Fruit fly (Drosophila melanogaster): ENCODE results near the gene CG13258.

The CG13258 gene

DNA sequence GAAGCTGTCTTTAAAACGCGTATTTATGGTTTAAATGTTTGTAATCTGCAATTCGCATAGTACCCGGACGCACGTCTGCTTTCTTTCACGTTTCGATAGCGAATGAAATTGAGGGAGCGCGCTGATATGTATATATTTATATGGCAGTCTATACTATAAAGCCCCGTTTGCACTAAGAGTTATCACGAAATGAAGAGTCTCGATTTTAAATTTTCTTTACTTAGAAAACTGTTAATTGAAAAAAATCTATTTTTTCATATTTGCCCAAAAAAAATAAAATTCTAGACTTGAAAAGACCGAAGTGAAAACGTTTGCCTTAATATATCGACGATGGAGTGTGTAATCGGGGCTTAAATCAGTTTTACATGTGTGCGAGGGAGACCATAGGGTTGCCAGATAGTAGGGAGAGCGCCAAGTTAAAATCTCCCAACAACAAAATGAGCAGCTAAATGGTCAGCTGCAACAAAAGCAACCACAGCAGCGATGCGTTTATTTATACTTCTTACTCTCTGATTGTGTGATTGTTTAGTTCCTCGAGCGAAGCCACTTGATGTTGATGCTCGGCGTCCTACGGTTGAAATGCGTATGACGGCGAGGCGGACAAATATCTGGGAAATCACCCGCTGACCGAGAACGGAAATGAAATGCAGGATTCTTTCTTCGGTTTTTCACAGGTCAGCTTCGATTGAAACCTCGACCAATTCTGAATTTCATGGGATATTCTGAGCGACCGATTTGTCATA is 32.9 kb upstream of the CG13258 start, which contains the start of gene cact:
TSS of gene cact (minus strand) at position 693 of the 743 bp plus-strand sequence.
- TF ChIP-seq Vsx2 (GFP tag; optimal IDR thresholded peaks at IDR 0.05; ENCODE audit: partially characterized antibody) (no peak), N (GFP tag; optimal IDR thresholded peaks at IDR 0.05) (peak; percentile 24), pan (optimal IDR thresholded peaks at IDR 0.05) (no peak), OdsH (GFP tag; optimal IDR thresholded peaks at IDR 0.05) (peak; percentile 94), rgr (GFP tag; optimal IDR thresholded peaks at IDR 0.05) (peak; percentile 96), Dif (GFP tag; optimal IDR thresholded peaks at IDR 0.05; ENCODE audit: partially characterized antibody) (peak; percentile 70), psq (GFP tag; optimal IDR thresholded peaks at IDR 0.05) (peak; percentile 88), Mio (GFP tag; optimal IDR thresholded peaks at IDR 0.05) (peak; percentile 74), GATAd (GFP tag; optimal IDR thresholded peaks at IDR 0.05) (peak; percentile 62), ey (GFP tag; optimal IDR thresholded peaks at IDR 0.05) (peak; percentile 96), foxo (GFP tag; optimal IDR thresholded peaks at IDR 0.05) (peak; percentile 79 to 96), tai (GFP tag; optimal IDR thresholded peaks at IDR 0.05) (peak; percentile 90), CG32264 (GFP tag; optimal IDR thresholded peaks at IDR 0.05) (peak; percentile 76), brk (GFP tag; optimal IDR thresholded peaks at IDR 0.05) (peak; percentile 94), Abd-B (GFP tag; optimal IDR thresholded peaks at IDR 0.05) (no peak), CG9705 (GFP tag; optimal IDR thresholded peaks at IDR 0.05) (peak; percentile 69), fru (GFP tag; optimal IDR thresholded peaks at IDR 0.05) (peak; percentile 96), CrebA (GFP tag; optimal IDR thresholded peaks at IDR 0.05; ENCODE audit: borderline replicate concordance) (no peak), sage (GFP tag; optimal IDR thresholded peaks at IDR 0.05) (peak; percentile 92), dmrt93B (GFP tag; optimal IDR thresholded peaks at IDR 0.05) (peak; percentile 82), h (GFP tag; optimal IDR thresholded peaks at IDR 0.05) (peak; percentile 97), Rel (GFP tag; optimal IDR thresholded peaks at IDR 0.05) (peak; percentile 63), Rel (tag; optimal IDR thresholded peaks at IDR 0.05) (peak; percentile 97), usp (GFP tag; optimal IDR thresholded peaks at IDR 0.05) (no peak), HLH106 (tag; optimal IDR thresholded peaks at IDR 0.05) (peak; percentile 91), Dfd (GFP tag; optimal IDR thresholded peaks at IDR 0.05) (no peak), Sp1 (GFP tag; optimal IDR thresholded peaks at IDR 0.05) (peak; percentile 89), Jra (GFP tag; optimal IDR thresholded peaks at IDR 0.05) (peak; percentile 84), Hr78 (GFP tag; optimal IDR thresholded peaks at IDR 0.05) (no peak), br (GFP tag; optimal IDR thresholded peaks at IDR 0.05) (peak; percentile 91), dl (GFP tag; optimal IDR thresholded peaks at IDR 0.05; ENCODE audit: insufficient read depth in 1 of 2, partially characterized antibody in 2 of 2) (peak in 1 of 2 experiments; percentile 78), dsf (GFP tag; optimal IDR thresholded peaks at IDR 0.05; ENCODE audit: borderline replicate concordance) (peak; percentile 74), Hr83 (GFP tag; optimal IDR thresholded peaks at IDR 0.05; ENCODE audit: poor library complexity, severe bottlenecking) (peak; percentile 66), Hnf4 (GFP tag; optimal IDR thresholded peaks at IDR 0.05) (peak; percentile 94), lola (GFP tag; optimal IDR thresholded peaks at IDR 0.05) (no peak), woc (GFP tag; optimal IDR thresholded peaks at IDR 0.05) (peak; percentile 98), Myc (optimal IDR thresholded peaks at IDR 0.05) (no peak), jim (GFP tag; optimal IDR thresholded peaks at IDR 0.05) (no peak), sv (GFP tag; optimal IDR thresholded peaks at IDR 0.05) (peak; percentile 90)

DNA sequence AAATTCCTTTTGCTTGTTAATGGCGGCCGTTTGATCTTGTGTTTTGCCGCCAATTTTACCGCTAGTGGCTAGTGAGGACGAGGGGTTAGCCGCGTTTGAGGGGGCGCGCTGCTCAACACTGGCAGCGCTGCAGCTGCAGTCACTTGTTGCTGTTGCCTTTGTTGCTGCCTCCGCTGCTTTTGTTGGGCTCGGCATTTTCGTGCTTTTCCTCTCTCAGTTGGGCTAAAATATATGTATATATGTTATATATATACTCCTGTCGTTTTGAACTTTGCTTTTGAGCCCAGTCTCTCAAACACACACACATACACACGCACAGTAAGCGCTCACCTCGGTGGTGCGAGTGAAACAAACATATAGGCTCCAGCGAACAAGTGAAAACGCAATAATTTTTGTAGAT is 32.0 kb upstream of the CG13258 start:
- TF ChIP-seq foxo (GFP tag; optimal IDR thresholded peaks at IDR 0.05) = no peak
- no peak for TF ChIP-seq CG9705 (GFP tag; optimal IDR thresholded peaks at IDR 0.05)
- no peak for TF ChIP-seq Myc (optimal IDR thresholded peaks at IDR 0.05)
- no peak for TF ChIP-seq ey (GFP tag; optimal IDR thresholded peaks at IDR 0.05)
- no peak for TF ChIP-seq dmrt93B (GFP tag; optimal IDR thresholded peaks at IDR 0.05)
- TF ChIP-seq h (GFP tag; optimal IDR thresholded peaks at IDR 0.05) = no peak
- no peak for TF ChIP-seq fru (GFP tag; optimal IDR thresholded peaks at IDR 0.05)
- TF ChIP-seq psq (GFP tag; optimal IDR thresholded peaks at IDR 0.05) = no peak
- TF ChIP-seq dsf (GFP tag; optimal IDR thresholded peaks at IDR 0.05; ENCODE audit: borderline replicate concordance) = no peak
- TF ChIP-seq br (GFP tag; optimal IDR thresholded peaks at IDR 0.05) = no peak
- no peak for TF ChIP-seq Sp1 (GFP tag; optimal IDR thresholded peaks at IDR 0.05)
- TF ChIP-seq rgr (GFP tag; optimal IDR thresholded peaks at IDR 0.05) = peak; percentile 28
- no peak for TF ChIP-seq Vsx2 (GFP tag; optimal IDR thresholded peaks at IDR 0.05; ENCODE audit: partially characterized antibody)
- peak; percentile 7 for TF ChIP-seq brk (GFP tag; optimal IDR thresholded peaks at IDR 0.05)
- TF ChIP-seq jim (GFP tag; optimal IDR thresholded peaks at IDR 0.05) = no peak
- peak; percentile 74 for TF ChIP-seq sage (GFP tag; optimal IDR thresholded peaks at IDR 0.05)
- peak; percentile 20 for TF ChIP-seq Hnf4 (GFP tag; optimal IDR thresholded peaks at IDR 0.05)
- TF ChIP-seq Hr78 (GFP tag; optimal IDR thresholded peaks at IDR 0.05) = no peak
- no peak for TF ChIP-seq Hr83 (GFP tag; optimal IDR thresholded peaks at IDR 0.05; ENCODE audit: poor library complexity, severe bottlenecking)
- no peak for TF ChIP-seq Dif (GFP tag; optimal IDR thresholded peaks at IDR 0.05; ENCODE audit: partially characterized antibody)
- TF ChIP-seq Dfd (GFP tag; optimal IDR thresholded peaks at IDR 0.05) = no peak
- no peak for TF ChIP-seq tai (GFP tag; optimal IDR thresholded peaks at IDR 0.05)
- TF ChIP-seq Mio (GFP tag; optimal IDR thresholded peaks at IDR 0.05) = no peak
- TF ChIP-seq Rel (GFP tag; optimal IDR thresholded peaks at IDR 0.05) = no peak
- peak; percentile 60 for TF ChIP-seq Rel (tag; optimal IDR thresholded peaks at IDR 0.05)
- TF ChIP-seq CrebA (GFP tag; optimal IDR thresholded peaks at IDR 0.05; ENCODE audit: borderline replicate concordance) = no peak
- TF ChIP-seq Abd-B (GFP tag; optimal IDR thresholded peaks at IDR 0.05) = no peak
- TF ChIP-seq N (GFP tag; optimal IDR thresholded peaks at IDR 0.05) = no peak
- no peak for TF ChIP-seq HLH106 (tag; optimal IDR thresholded peaks at IDR 0.05)
- TF ChIP-seq usp (GFP tag; optimal IDR thresholded peaks at IDR 0.05) = no peak
- no peak for TF ChIP-seq CG32264 (GFP tag; optimal IDR thresholded peaks at IDR 0.05)
